Worm (Caenorhabditis elegans) whole organism, mixed stage, embryonic: ENCODE measurements around the gene tgt-1.

Experiments used
- elt-3 ChIP-seq: fragments of 150-350 bp; optimal IDR thresholded peaks from 2 replicates; lab custom pipeline; 2014; ENCODE audit warnings: missing biosample characterization, missing genetic modification characterization
- pha-4 ChIP-seq: fragments of 150-350 bp; optimal IDR thresholded peaks from 2 replicates; lab custom pipeline; 2018; ENCODE audit warnings: missing biosample characterization, missing genetic modification reagents, missing genetic modification characterization

ce11 chrIV:11938554-11938953 lies 21.1 kb downstream of the tgt-1 start:
- TF ChIP-seq elt-3: no peak
- TF ChIP-seq pha-4: no peak
